Fruit fly (Drosophila melanogaster) whole organism: Measurements from ENCODE around the gene Vajk2.

Source experiments
- CG8478 ChIP-seq: fragments of >200 bp; optimal IDR thresholded peaks from 2 replicates; lab custom pipeline; 2018; ENCODE audit warnings: inconsistent platforms
- Dll ChIP-seq: fragments of >200 bp; optimal IDR thresholded peaks from 2 replicates; lab custom pipeline; 2017
- EcR ChIP-seq, 2 experiments: fragments of >200 bp; optimal IDR thresholded peaks; 2 replicates each; lab custom pipeline; 2017; ENCODE audit warnings: missing biosample characterization in 2 of 2, missing genetic modification characterization in 2 of 2, missing genetic modification reagents in 2 of 2
- psq ChIP-seq: fragments of >200 bp; optimal IDR thresholded peaks from 2 replicates; lab custom pipeline; 2017
- usp ChIP-seq: fragments of >200 bp; optimal IDR thresholded peaks from 2 replicates; lab custom pipeline; 2017; ENCODE audit warnings: missing biosample characterization, missing genetic modification characterization, mixed read lengths

DNA sequence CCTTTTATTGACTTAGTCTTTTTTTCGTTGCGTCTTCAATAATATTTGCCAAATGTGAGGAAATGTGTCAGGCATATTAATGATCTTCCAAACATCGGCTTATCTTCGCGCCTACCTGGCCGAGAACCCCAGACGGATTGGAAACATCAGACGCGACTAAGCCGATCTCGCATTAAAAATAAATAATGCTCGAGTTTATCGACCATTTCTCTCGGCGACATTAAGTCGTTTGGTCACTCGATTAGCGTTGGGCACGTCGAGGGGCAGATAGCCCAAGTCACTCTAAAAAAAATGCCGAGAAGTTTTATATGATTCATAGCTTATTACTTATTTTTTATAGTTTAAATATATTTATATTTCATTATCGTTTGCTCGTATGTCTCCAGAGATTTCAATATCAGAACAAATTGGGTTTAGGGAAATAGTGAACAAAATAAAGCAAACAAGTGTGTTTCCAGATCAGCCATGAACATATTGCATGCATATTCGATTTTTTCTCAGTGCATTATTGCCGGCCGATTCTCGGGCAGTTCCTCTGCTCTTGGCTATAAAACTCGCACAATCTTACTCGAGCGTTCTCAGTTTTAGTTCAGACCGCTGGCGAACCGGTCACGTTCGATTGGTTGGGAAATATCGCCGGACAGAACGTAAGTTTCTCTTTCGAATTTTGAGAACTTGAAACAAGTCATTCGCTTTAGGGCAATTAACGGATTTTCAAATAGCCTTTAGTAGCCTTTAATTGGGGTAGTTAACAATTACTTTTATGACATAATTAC lies 29.2 kb downstream of the Vajk2 start, which contains the start of gene Ance:
- TF ChIP-seq CG8478 (lab: Kevin White, UChicago) (no peak), Dll (lab: Kevin White, UChicago) (no peak), psq (lab: Kevin White, UChicago) (no peak), EcR (GFP tag; optimal IDR thresholded peaks at IDR 0.05; lab: Kevin White, UChicago) (no peak), usp (no peak)
